Fruit fly (Drosophila melanogaster) whole organism, embryonic: ENCODE results near the gene CG15336.

Source experiments
- ATbp ChIP-seq: fragments of 200-800 bp; sonication (Bioruptor generic); optimal IDR thresholded peaks from 2 replicates; lab custom pipeline; 2017; ENCODE audit warnings: missing biosample characterization, mild to moderate bottlenecking, missing genetic modification characterization, missing genetic modification reagents
- Adf1 ChIP-seq: fragments of 200-800 bp; sonication (Bioruptor generic); IDR thresholded peaks from 2 replicates; pipeline ENCODE4 v1.3.6; 2022; ENCODE audit warnings: missing biosample characterization, missing genetic modification characterization
- BtbVII ChIP-seq: fragments of 200-800 bp; sonication (Bioruptor generic); optimal IDR thresholded peaks from 3 replicates; lab custom pipeline; 2017; ENCODE audit warnings: missing biosample characterization, mild to moderate bottlenecking, missing genetic modification characterization
- CG10979 ChIP-seq: fragments of 200-800 bp; sonication (Bioruptor generic); optimal IDR thresholded peaks from 2 replicates; lab custom pipeline; 2018; ENCODE audit warnings: missing biosample characterization, mild to moderate bottlenecking, missing genetic modification characterization, moderate library complexity
- CG11723 ChIP-seq: fragments of 200-800 bp; sonication (Bioruptor generic); optimal IDR thresholded peaks from 2 replicates; lab custom pipeline; 2017; ENCODE audit warnings: missing biosample characterization, mild to moderate bottlenecking, missing genetic modification characterization
- CG12071 ChIP-seq: fragments of 200-800 bp; sonication (Bioruptor generic); optimal IDR thresholded peaks from 3 replicates; lab custom pipeline; 2018; ENCODE audit warnings: missing biosample characterization, mild to moderate bottlenecking, missing genetic modification characterization
- CG12299 ChIP-seq: fragments of 200-800 bp; sonication (Bioruptor generic); optimal IDR thresholded peaks from 2 replicates; lab custom pipeline; 2018; ENCODE audit warnings: missing biosample characterization, mild to moderate bottlenecking, missing genetic modification characterization
- CG13775 ChIP-seq: fragments of 200-800 bp; sonication (Bioruptor generic); optimal IDR thresholded peaks from 3 replicates; lab custom pipeline; 2017; ENCODE audit warnings: missing biosample characterization, mild to moderate bottlenecking, missing genetic modification characterization
- CG14441 ChIP-seq: fragments of 200-800 bp; sonication (Bioruptor generic); IDR thresholded peaks from 2 replicates; pipeline ENCODE4 v1.3.6; 2022; ENCODE audit warnings: missing biosample characterization, missing genetic modification characterization
- CG15601 ChIP-seq: fragments of 200-800 bp; sonication (Bioruptor generic); optimal IDR thresholded peaks from 3 replicates; lab custom pipeline; 2019; ENCODE audit warnings: missing biosample characterization, mild to moderate bottlenecking, missing genetic modification characterization, moderate library complexity
- CG17186 ChIP-seq: fragments of 200-800 bp; sonication (Bioruptor generic); optimal IDR thresholded peaks from 3 replicates; lab custom pipeline; 2017; ENCODE audit warnings: missing biosample characterization, missing genetic modification reagents, missing genetic modification characterization
- CG18011 ChIP-seq: fragments of 200-800 bp; sonication (Bioruptor generic); optimal IDR thresholded peaks from 2 replicates; lab custom pipeline; 2017; ENCODE audit warnings: missing biosample characterization, missing genetic modification characterization, mild to moderate bottlenecking, moderate library complexity, missing genotype
- CG2875 ChIP-seq: fragments of 200-800 bp; sonication (Bioruptor generic); optimal IDR thresholded peaks from 2 replicates; lab custom pipeline; 2017; ENCODE audit warnings: missing biosample characterization, mild to moderate bottlenecking, missing genetic modification characterization, missing genetic modification reagents
- CG31441 ChIP-seq: fragments of 200-800 bp; sonication (Bioruptor generic); IDR thresholded peaks from 2 replicates; pipeline ENCODE4 v1.3.6; 2022; ENCODE audit warnings: missing biosample characterization, missing genetic modification characterization
- CG3163 ChIP-seq: fragments of 200-800 bp; sonication (Bioruptor generic); optimal IDR thresholded peaks from 3 replicates; lab custom pipeline; 2016; ENCODE audit warnings: missing biosample characterization, missing genetic modification characterization
- CG4360 ChIP-seq: fragments of 200-800 bp; sonication (Bioruptor generic); IDR thresholded peaks from 2 replicates; pipeline ENCODE4 v1.3.6; 2022; ENCODE audit warnings: missing biosample characterization, missing genetic modification characterization
- CG4617 ChIP-seq: fragments of 200-800 bp; sonication (Bioruptor generic); optimal IDR thresholded peaks from 3 replicates; lab custom pipeline; 2016; ENCODE audit warnings: missing biosample characterization, missing genetic modification characterization, borderline replicate concordance
- CG4707 ChIP-seq: fragments of 200-800 bp; sonication (Bioruptor generic); optimal IDR thresholded peaks from 2 replicates; lab custom pipeline; 2018; ENCODE audit warnings: missing biosample characterization, mild to moderate bottlenecking, missing genetic modification characterization, moderate library complexity
- CG4820 ChIP-seq: fragments of 200-800 bp; sonication (Bioruptor generic); optimal IDR thresholded peaks from 3 replicates; lab custom pipeline; 2016; ENCODE audit warnings: missing biosample characterization, missing genetic modification characterization
- CG5953 ChIP-seq: fragments of 200-800 bp; sonication (Bioruptor generic); IDR thresholded peaks from 2 replicates; pipeline ENCODE4 v1.3.6; 2022; ENCODE audit warnings: missing biosample characterization, missing genetic modification characterization
- CG7271 ChIP-seq: fragments of 200-800 bp; sonication (Bioruptor generic); optimal IDR thresholded peaks from 2 replicates; lab custom pipeline; 2018; ENCODE audit warnings: missing biosample characterization, mild to moderate bottlenecking, missing genetic modification characterization, moderate library complexity
- Doc2 ChIP-seq: fragments of 200-800 bp; sonication (Bioruptor generic); IDR thresholded peaks from 2 replicates; pipeline ENCODE4 v1.3.6; 2022; ENCODE audit warnings: missing biosample characterization, missing genetic modification characterization
- Jarid2 ChIP-seq: fragments of 200-800 bp; sonication (Bioruptor generic); optimal IDR thresholded peaks from 3 replicates; lab custom pipeline; 2017; ENCODE audit warnings: mild to moderate bottlenecking, missing biosample characterization, missing genetic modification reagents, missing genetic modification characterization
- Lpt ChIP-seq: fragments of >200 bp; optimal IDR thresholded peaks from 2 replicates; lab custom pipeline; 2018; ENCODE audit warnings: missing biosample characterization, missing genetic modification characterization
- Meics ChIP-seq: fragments of 200-800 bp; sonication (Bioruptor generic); optimal IDR thresholded peaks from 2 replicates; lab custom pipeline; 2017; ENCODE audit warnings: missing biosample characterization, mild to moderate bottlenecking, missing genetic modification characterization
- Six4 ChIP-seq: fragments of 200-800 bp; sonication (Bioruptor generic); optimal IDR thresholded peaks from 2 replicates; lab custom pipeline; 2016; ENCODE audit warnings: missing biosample characterization, missing genetic modification characterization
- Ssrp ChIP-seq: fragments of 200-800 bp; sonication (Bioruptor generic); optimal IDR thresholded peaks from 2 replicates; lab custom pipeline; 2018; ENCODE audit warnings: missing biosample characterization, mild to moderate bottlenecking, missing genetic modification characterization, moderate library complexity
- Stat92E ChIP-seq, 3 experiments: fragments of >200 bp in 2 of 3; fragments of 200-800 bp in 1 of 3; sonication (Bioruptor generic) in 1 of 3; optimal IDR thresholded peaks; 2 replicates each; lab custom pipeline; 2017 to 2019; ENCODE audit warnings: missing biosample characterization in 3 of 3, missing genetic modification characterization in 3 of 3, mild to moderate bottlenecking in 1 of 3, moderate library complexity in 1 of 3
- TFAM ChIP-seq: fragments of 200-800 bp; sonication (Bioruptor generic); optimal IDR thresholded peaks from 2 replicates; lab custom pipeline; 2017; ENCODE audit warnings: missing biosample characterization, missing genetic modification characterization, inconsistent platforms
- Taf1 ChIP-seq: fragments of 200-800 bp; sonication (Bioruptor generic); IDR thresholded peaks from 2 replicates; pipeline ENCODE4 v1.3.6; 2022; ENCODE audit warnings: missing biosample characterization, missing genetic modification characterization
- cg ChIP-seq: fragments of 200-800 bp; sonication (Bioruptor generic); optimal IDR thresholded peaks from 3 replicates; lab custom pipeline; 2019; ENCODE audit warnings: missing biosample characterization, mild to moderate bottlenecking, missing genetic modification characterization, moderate library complexity
- ci ChIP-seq: fragments of 200-800 bp; sonication (Bioruptor generic); IDR thresholded peaks from 3 replicates; pipeline ENCODE4 v1.3.6; 2022; ENCODE audit warnings: missing biosample characterization, missing genetic modification characterization
- corto ChIP-seq: fragments of 200-800 bp; sonication (Bioruptor generic); optimal IDR thresholded peaks from 2 replicates; lab custom pipeline; 2016; ENCODE audit warnings: missing biosample characterization, mild to moderate bottlenecking, missing genetic modification characterization, moderate library complexity
- dm ChIP-seq: fragments of 200-800 bp; sonication (Bioruptor generic); optimal IDR thresholded peaks from 3 replicates; lab custom pipeline; 2016; ENCODE audit warnings: missing biosample characterization, missing genetic modification characterization
- dmrt11E ChIP-seq: fragments of 200-800 bp; sonication (Bioruptor generic); optimal IDR thresholded peaks from 3 replicates; lab custom pipeline; 2018; ENCODE audit warnings: missing biosample characterization, mild to moderate bottlenecking, missing genetic modification characterization, moderate library complexity
- dpn ChIP-seq, 2 experiments: fragments of 200-800 bp; sonication (Bioruptor generic); optimal IDR thresholded peaks; 3 replicates each; lab custom pipeline; 2016; ENCODE audit warnings: missing biosample characterization in 2 of 2, missing genetic modification characterization in 2 of 2
- fd96Cb ChIP-seq: fragments of 200-800 bp; sonication (Bioruptor generic); optimal IDR thresholded peaks from 2 replicates; lab custom pipeline; 2018; ENCODE audit warnings: missing biosample characterization, mild to moderate bottlenecking, missing genetic modification characterization, moderate library complexity
- klu ChIP-seq: fragments of 200-800 bp; sonication (Bioruptor generic); IDR thresholded peaks from 2 replicates; pipeline ENCODE4 v1.3.6; 2022; ENCODE audit warnings: missing biosample characterization, missing genetic modification characterization
- lab ChIP-seq: fragments of 200-800 bp; sonication (Bioruptor generic); optimal IDR thresholded peaks from 3 replicates; lab custom pipeline; 2017; ENCODE audit warnings: missing biosample characterization, missing genetic modification characterization, mild to moderate bottlenecking, moderate library complexity, missing genetic modification reagents
- mam ChIP-seq: fragments of 200-800 bp; sonication (Bioruptor generic); optimal IDR thresholded peaks from 3 replicates; lab custom pipeline; 2016; ENCODE audit warnings: missing biosample characterization, missing genetic modification characterization
- org-1 ChIP-seq: fragments of 200-800 bp; sonication (Bioruptor generic); optimal IDR thresholded peaks from 2 replicates; lab custom pipeline; 2017; ENCODE audit warnings: missing biosample characterization, missing genetic modification characterization
- p53 ChIP-seq: fragments of 200-800 bp; sonication (Bioruptor generic); optimal IDR thresholded peaks from 2 replicates; lab custom pipeline; 2016; ENCODE audit warnings: missing biosample characterization, missing genetic modification characterization
- pzg ChIP-seq: fragments of 200-800 bp; sonication (Bioruptor generic); optimal IDR thresholded peaks from 3 replicates; lab custom pipeline; 2018; ENCODE audit warnings: missing biosample characterization, mild to moderate bottlenecking, missing genetic modification characterization, moderate library complexity
- salm ChIP-seq: fragments of 200-800 bp; sonication (Bioruptor generic); optimal IDR thresholded peaks from 2 replicates; lab custom pipeline; 2018; ENCODE audit warnings: missing biosample characterization, mild to moderate bottlenecking, missing genetic modification characterization
- sens ChIP-seq: fragments of 200-800 bp; sonication (Bioruptor generic); peaks from one replicate; lab custom pipeline; 2016; ENCODE audit warnings: missing biosample characterization, missing genetic modification characterization
- slp2 ChIP-seq: fragments of 200-800 bp; sonication (Bioruptor generic); optimal IDR thresholded peaks from 2 replicates; lab custom pipeline; 2016; ENCODE audit warnings: missing biosample characterization, missing genetic modification characterization
- sr ChIP-seq: fragments of 200-800 bp; sonication (Bioruptor generic); IDR thresholded peaks from 3 replicates; pipeline ENCODE4 v1.3.6; 2022; ENCODE audit warnings: missing biosample characterization, missing genetic modification characterization
- stwl ChIP-seq: fragments of 200-800 bp; sonication (Bioruptor generic); optimal IDR thresholded peaks from 3 replicates; lab custom pipeline; 2018; ENCODE audit warnings: missing biosample characterization, mild to moderate bottlenecking, missing genetic modification characterization, moderate library complexity
- vfl ChIP-seq: fragments of 200-800 bp; sonication (Bioruptor generic); optimal IDR thresholded peaks from 2 replicates; lab custom pipeline; 2016; ENCODE audit warnings: missing biosample characterization, missing genetic modification characterization
- vnd ChIP-seq: fragments of 200-800 bp; sonication (Bioruptor generic); IDR thresholded peaks from 3 replicates; pipeline ENCODE4 v1.3.6; 2022; ENCODE audit warnings: missing biosample characterization, missing genetic modification characterization; ENCODE audit not compliant: partially characterized antibody
- yki ChIP-seq: fragments of >200 bp; optimal IDR thresholded peaks from 3 replicates; lab custom pipeline; 2018

Gene CG15336

DNA sequence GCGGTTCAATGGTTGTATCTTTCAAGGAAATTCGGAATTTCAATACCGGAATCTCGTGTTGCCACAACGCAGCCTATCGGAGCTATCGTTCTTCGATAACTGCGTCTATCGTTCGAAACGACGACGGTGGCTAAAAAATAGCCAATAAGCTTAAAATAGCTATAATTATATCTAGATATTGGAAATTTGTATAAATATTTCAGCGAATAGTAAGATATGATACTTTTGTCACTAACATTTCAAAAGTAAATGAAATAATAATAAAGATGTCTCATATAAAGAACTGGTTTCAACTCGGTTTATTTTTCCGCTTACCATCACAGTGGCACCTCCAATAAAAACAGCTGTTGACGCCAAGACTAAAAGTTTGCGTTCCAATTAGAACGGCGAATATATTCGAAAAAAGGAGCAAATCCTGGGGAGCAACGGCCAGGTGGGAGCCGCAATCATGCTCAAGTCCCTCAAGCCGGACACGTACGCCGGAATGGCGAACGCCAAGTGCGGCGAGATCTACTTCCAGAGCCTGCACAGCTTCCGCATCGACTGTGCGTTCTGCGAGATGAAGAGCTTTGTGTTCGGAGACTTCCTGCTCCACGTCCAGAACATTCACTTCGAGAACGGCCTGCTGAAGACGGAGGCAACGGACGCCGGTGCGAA, 2.1 kb upstream of the CG15336 start, which contains the start of the genes alpha-PheRS and CG2129 (continued):
- no peak for TF ChIP-seq TFAM (GFP tag; lab: Kevin White, UChicago)
- TF ChIP-seq sr (GFP tag; lab: Robert Waterston, UW): no peak
- no peak for TF ChIP-seq CG31441
- TF ChIP-seq Six4 (GFP tag; lab: Kevin White, UChicago): no peak
- no peak for TF ChIP-seq lab
- TF ChIP-seq CG12071 (GFP tag; lab: Kevin White, UChicago): no peak
- no peak for TF ChIP-seq fd96Cb (tag; lab: Kevin White, UChicago)
- TF ChIP-seq CG14441 (GFP tag; lab: Robert Waterston, UW): no peak
- TF ChIP-seq Taf1 (GFP tag; lab: Robert Waterston, UW): no peak
- TF ChIP-seq CG18011 (GFP tag; lab: Kevin White, UChicago): no peak
- no peak for TF ChIP-seq Ssrp
- no peak for TF ChIP-seq Adf1
- peak; percentile 27 for TF ChIP-seq CG12299 (tag; lab: Kevin White, UChicago)
- no peak for TF ChIP-seq ci (GFP tag; lab: Robert Waterston, UW)
- peak; percentile 77 for TF ChIP-seq sens
- TF ChIP-seq corto (GFP tag; lab: Kevin White, UChicago): no peak
- no peak for TF ChIP-seq yki
- no peak for TF ChIP-seq vnd
- TF ChIP-seq Meics (GFP tag; lab: Kevin White, UChicago): no peak
- no peak for TF ChIP-seq dpn (GFP tag; optimal IDR thresholded peaks at IDR 0.05; lab: Kevin White, UChicago)
- TF ChIP-seq klu (GFP tag; lab: Robert Waterston, UW): no peak
- TF ChIP-seq org-1 (GFP tag; lab: Kevin White, UChicago): no peak
- TF ChIP-seq salm: no peak
- no peak for TF ChIP-seq CG5953
- no peak for TF ChIP-seq slp2 (GFP tag; lab: Kevin White, UChicago)
- peak in 1 of 3 experiments; percentile 61 for TF ChIP-seq Stat92E (GFP tag; optimal IDR thresholded peaks at IDR 0.05; lab: Kevin White, UChicago)
- TF ChIP-seq pzg (GFP tag; lab: Kevin White, UChicago): peak; percentile 40
- no peak for TF ChIP-seq Doc2
- no peak for TF ChIP-seq vfl (GFP tag; lab: Kevin White, UChicago)
- TF ChIP-seq BtbVII: no peak
- peak; percentile 25 for TF ChIP-seq stwl (tag; lab: Kevin White, UChicago)
- peak; percentile 15 for TF ChIP-seq dmrt11E (tag; lab: Kevin White, UChicago)
- no peak for TF ChIP-seq CG3163 (GFP tag; lab: Kevin White, UChicago)
- TF ChIP-seq CG15601 (tag; lab: Kevin White, UChicago): peak; percentile 9
- TF ChIP-seq CG4820: no peak
- no peak for TF ChIP-seq CG4617
- TF ChIP-seq p53 (GFP tag; lab: Kevin White, UChicago): no peak
- no peak for TF ChIP-seq CG7271 (tag; lab: Kevin White, UChicago)
- TF ChIP-seq CG13775 (GFP tag; lab: Kevin White, UChicago): peak; percentile 17
- no peak for TF ChIP-seq CG4360 (GFP tag; lab: Robert Waterston, UW)
- no peak for TF ChIP-seq Lpt (GFP tag; lab: Kevin White, UChicago)
- no peak for TF ChIP-seq cg (GFP tag; lab: Kevin White, UChicago)
- TF ChIP-seq Jarid2 (GFP tag; lab: Kevin White, UChicago): no peak
- no peak for TF ChIP-seq CG4707
- no peak for TF ChIP-seq ATbp (GFP tag; lab: Kevin White, UChicago)
- TF ChIP-seq CG11723 (GFP tag; lab: Kevin White, UChicago): no peak
- TF ChIP-seq mam (GFP tag; lab: Kevin White, UChicago): no peak
- peak; percentile 7 for TF ChIP-seq CG10979 (tag; lab: Kevin White, UChicago)
- TF ChIP-seq dm (GFP tag; lab: Kevin White, UChicago): no peak
- peak; percentile 38 for TF ChIP-seq CG17186 (GFP tag; lab: Kevin White, UChicago)
- TF ChIP-seq CG2875 (GFP tag; lab: Kevin White, UChicago): no peak
